Worm (Caenorhabditis elegans) whole organism, midembryonic: ENCODE measurements around the gene apx-1.

Experiments used
- T22C8.4 ChIP-seq: fragments of 200-800 bp; sonication (Bioruptor generic); IDR thresholded peaks from 2 replicates; pipeline ENCODE4 v1.3.6; 2022; ENCODE audit warnings: missing genetic modification characterization, missing compliant biosample characterization
- cog-1 ChIP-seq: sonication (generic microtip); optimal IDR thresholded peaks from 2 replicates; lab custom pipeline; 2016; ENCODE audit warnings: missing genetic modification characterization, missing compliant biosample characterization
- flt-1 ChIP-seq: fragments of 200-800 bp; sonication (Bioruptor generic); IDR thresholded peaks from 2 replicates; pipeline ENCODE4 v1.3.6; 2022; ENCODE audit warnings: missing genetic modification characterization, missing compliant biosample characterization
- klf-2 ChIP-seq: fragments of 200-800 bp; sonication (Bioruptor generic); conservative IDR thresholded peaks from 2 replicates; pipeline ENCODE4 v1.3.6; 2022; ENCODE audit warnings: missing genetic modification reagents, missing genetic modification characterization, missing compliant biosample characterization
- med-1 ChIP-seq: sonication (generic microtip); optimal IDR thresholded peaks from 2 replicates; lab custom pipeline; 2017; ENCODE audit warnings: missing genetic modification characterization, mild to moderate bottlenecking, missing compliant biosample characterization, antibody characterized with exemption, missing genetic modification reagents; ENCODE audit not compliant: insufficient read depth
- ref-1 ChIP-seq: fragments of 200-800 bp; sonication (Bioruptor generic); conservative IDR thresholded peaks from 2 replicates; pipeline ENCODE4 v1.3.6; 2022; ENCODE audit warnings: missing genetic modification reagents, missing genetic modification characterization, missing compliant biosample characterization
- tab-1 ChIP-seq: fragments of 200-800 bp; sonication (Bioruptor generic); IDR thresholded peaks from 2 replicates; pipeline ENCODE4 v1.3.6; 2022; ENCODE audit warnings: missing genetic modification characterization, missing compliant biosample characterization
- ztf-23 ChIP-seq: fragments of 200-800 bp; sonication (Bioruptor generic); IDR thresholded peaks from 2 replicates; pipeline ENCODE4 v1.3.6; 2022; ENCODE audit warnings: missing genetic modification reagents, missing genetic modification characterization, missing compliant biosample characterization
- ztf-29 ChIP-seq: fragments of 200-800 bp; sonication (Bioruptor generic); IDR thresholded peaks from 2 replicates; pipeline ENCODE4 v1.3.6; 2022; ENCODE audit warnings: missing genetic modification reagents, missing genetic modification characterization, missing compliant biosample characterization

apx-1 gene

DNA sequence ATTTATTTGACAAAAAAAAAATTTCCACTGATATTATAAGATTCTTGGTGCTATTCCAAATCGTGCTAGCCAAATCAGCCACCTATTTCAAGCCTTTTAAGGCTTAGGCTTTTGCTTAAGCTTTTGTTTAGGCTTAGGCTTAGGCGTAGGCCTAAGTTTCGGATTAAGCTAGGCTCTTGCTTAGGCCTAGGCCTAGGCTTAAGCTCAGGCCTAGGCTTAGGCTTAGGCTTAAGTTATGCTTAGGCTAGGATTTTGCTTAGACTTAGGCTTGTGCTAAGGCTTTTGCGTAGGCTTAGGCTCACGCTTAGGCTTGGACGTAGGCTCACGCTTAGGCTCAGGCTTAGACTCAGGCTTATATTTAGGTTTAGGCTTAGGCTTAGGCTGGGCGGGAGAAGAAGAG is 20.2 kb downstream of the apx-1 start:
- no peak for TF ChIP-seq med-1 (GFP tag; lab: Kevin White, UChicago)
- no peak for TF ChIP-seq flt-1 (GFP tag; lab: Robert Waterston, UW)
- TF ChIP-seq T22C8.4, result no peak
- TF ChIP-seq tab-1, result no peak
- no peak for TF ChIP-seq ztf-29 (GFP tag; lab: Robert Waterston, UW)
- no peak for TF ChIP-seq cog-1 (tag; lab: Kevin White, UChicago)
- no peak for TF ChIP-seq klf-2 (GFP tag; lab: Robert Waterston, UW)
- TF ChIP-seq ref-1, result no peak
- no peak for TF ChIP-seq ztf-23

DNA sequence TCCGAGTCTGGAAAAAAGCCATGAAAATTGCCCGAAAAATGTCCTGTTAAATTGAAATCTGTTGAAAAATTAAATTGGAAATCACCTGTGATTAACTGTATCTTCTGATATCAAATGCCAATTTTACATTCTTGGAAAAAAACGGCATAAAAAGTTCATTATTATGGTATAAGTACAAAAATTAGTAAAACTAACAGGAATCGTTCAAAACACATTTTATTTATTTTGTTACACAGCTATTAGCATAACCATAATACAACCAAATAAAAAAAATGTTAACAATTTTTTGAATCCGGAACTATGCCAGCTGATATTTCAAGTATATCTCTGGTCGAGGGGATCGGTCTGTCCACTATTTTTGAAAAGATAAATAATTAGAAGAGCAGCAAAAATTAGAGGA is 20.6 kb downstream of the apx-1 start, which contains the start of gene K08D9.10:
Gene K08D9.10, plus strand, starts transcription at position 301 of the 400 bp plus-strand sequence.
- TF ChIP-seq flt-1 (GFP tag; lab: Robert Waterston, UW) (no peak), ref-1 (no peak), klf-2 (GFP tag; lab: Robert Waterston, UW) (no peak), med-1 (GFP tag; lab: Kevin White, UChicago) (no peak), tab-1 (no peak), ztf-23 (no peak), cog-1 (tag; lab: Kevin White, UChicago) (no peak), ztf-29 (GFP tag; lab: Robert Waterston, UW) (no peak), T22C8.4 (no peak)

DNA sequence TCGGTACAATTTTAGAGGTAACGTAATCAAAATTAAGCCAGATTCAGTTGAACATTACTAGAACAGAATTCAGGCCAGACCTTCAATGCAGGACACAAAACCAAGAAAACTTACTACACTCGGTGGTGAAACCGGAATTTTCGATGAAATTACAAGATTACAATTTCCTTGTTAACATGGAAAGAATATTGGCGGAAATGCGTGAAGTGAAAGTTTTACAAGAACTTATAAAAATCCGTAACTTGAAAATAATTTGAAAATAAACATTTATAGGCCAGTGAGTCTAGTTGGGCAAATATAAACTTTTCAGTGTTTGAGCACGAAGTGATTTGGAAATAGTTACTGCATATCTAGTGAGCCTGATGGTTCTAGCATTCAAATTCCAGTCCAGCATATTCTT is 24.9 kb downstream of the apx-1 start, which contains the start of gene K08D9.6:
Gene K08D9.6, minus strand, starts transcription at position 101 of the 400 bp plus-strand sequence.
- TF ChIP-seq ref-1 (no peak), flt-1 (GFP tag; lab: Robert Waterston, UW) (no peak), tab-1 (no peak), T22C8.4 (no peak), klf-2 (GFP tag; lab: Robert Waterston, UW) (no peak), cog-1 (tag; lab: Kevin White, UChicago) (no peak), ztf-29 (GFP tag; lab: Robert Waterston, UW) (no peak)

DNA sequence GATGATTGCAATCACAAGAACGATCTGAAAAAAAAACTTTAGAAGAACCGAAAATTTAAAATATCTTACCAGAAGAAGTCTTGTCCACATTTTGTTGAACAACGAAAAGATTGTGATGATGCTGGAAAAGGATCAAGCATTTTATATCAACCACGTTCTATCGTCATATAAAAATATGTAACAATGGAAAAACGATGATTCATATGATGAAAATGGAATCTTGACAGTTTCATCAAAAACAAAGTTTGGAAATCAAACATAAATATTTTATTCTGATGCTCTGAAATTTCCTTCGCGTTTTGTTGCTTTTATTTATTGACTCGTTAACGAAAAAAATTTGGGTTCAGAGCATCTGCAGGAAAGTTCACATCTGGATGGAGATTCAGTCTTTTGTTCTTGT is 26.6 kb downstream of the apx-1 start, which contains the start of the genes K08D9.9 and str-16:
Gene K08D9.9, minus strand, starts transcription at position 101 of the 400 bp plus-strand sequence.
Gene str-16, plus strand, starts transcription at position 266 of the 400 bp plus-strand sequence.
- TF ChIP-seq T22C8.4 (no peak), med-1 (GFP tag; lab: Kevin White, UChicago) (no peak), ref-1 (no peak), ztf-23 (no peak), flt-1 (GFP tag; lab: Robert Waterston, UW) (no peak), cog-1 (tag; lab: Kevin White, UChicago) (no peak), ztf-29 (GFP tag; lab: Robert Waterston, UW) (no peak), tab-1 (no peak), klf-2 (GFP tag; lab: Robert Waterston, UW) (no peak)

DNA sequence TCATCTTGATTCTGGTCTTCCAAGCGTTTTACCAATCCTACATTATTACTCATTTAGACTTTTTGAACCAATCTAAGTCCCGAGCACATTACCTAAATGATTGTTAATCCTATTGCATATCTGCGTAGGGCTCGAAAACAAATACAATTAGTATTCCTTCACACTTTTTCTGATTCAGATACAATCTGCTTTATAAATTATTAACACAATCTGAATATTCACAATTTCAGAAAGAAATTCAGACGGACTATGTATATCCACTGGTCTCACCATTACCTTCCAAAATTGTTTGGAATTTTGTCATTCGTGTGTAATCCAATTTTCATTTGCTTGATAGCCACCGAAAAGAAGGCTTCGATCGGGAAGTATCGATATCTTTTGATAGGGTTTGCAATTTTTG is 31.2 kb downstream of the apx-1 start, which contains the start of gene srj-11:
Gene srj-11, plus strand, starts transcription at position 250 of the 400 bp plus-strand sequence.
- TF ChIP-seq klf-2 (GFP tag; lab: Robert Waterston, UW) (no peak), ref-1 (no peak), ztf-23 (no peak), med-1 (GFP tag; lab: Kevin White, UChicago) (no peak), tab-1 (no peak), cog-1 (tag; lab: Kevin White, UChicago) (no peak), ztf-29 (GFP tag; lab: Robert Waterston, UW) (no peak), flt-1 (GFP tag; lab: Robert Waterston, UW) (no peak), T22C8.4 (no peak)

DNA sequence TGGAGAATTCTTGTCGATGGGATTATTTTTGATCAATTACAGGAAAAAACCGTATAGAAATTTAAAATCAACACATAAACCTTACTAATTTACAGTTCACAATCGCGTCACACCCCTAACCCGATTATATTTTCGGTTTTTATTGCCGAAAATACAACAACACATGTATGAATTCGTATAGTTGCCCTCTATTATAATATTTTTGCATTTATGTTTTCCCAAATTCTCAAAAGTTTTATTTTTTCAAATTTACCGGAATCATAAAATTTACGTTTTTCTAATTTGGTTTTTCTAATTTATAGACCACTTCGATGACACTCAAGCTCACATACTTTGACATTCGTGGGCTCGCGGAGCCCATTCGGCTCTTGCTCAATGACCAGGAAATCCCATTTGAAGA is 33.0 kb downstream of the apx-1 start, which contains the start of gene gst-23:
Gene gst-23, plus strand, starts transcription at position 301 of the 400 bp plus-strand sequence.
- TF ChIP-seq ref-1, result no peak
- TF ChIP-seq ztf-23, result no peak
- TF ChIP-seq cog-1 (tag; lab: Kevin White, UChicago), result no peak
- TF ChIP-seq flt-1 (GFP tag; lab: Robert Waterston, UW), result no peak
- TF ChIP-seq ztf-29 (GFP tag; lab: Robert Waterston, UW), result no peak
- no peak for TF ChIP-seq klf-2 (GFP tag; lab: Robert Waterston, UW)
- TF ChIP-seq med-1 (GFP tag; lab: Kevin White, UChicago), result no peak
- TF ChIP-seq tab-1, result no peak
- TF ChIP-seq T22C8.4, result no peak

DNA sequence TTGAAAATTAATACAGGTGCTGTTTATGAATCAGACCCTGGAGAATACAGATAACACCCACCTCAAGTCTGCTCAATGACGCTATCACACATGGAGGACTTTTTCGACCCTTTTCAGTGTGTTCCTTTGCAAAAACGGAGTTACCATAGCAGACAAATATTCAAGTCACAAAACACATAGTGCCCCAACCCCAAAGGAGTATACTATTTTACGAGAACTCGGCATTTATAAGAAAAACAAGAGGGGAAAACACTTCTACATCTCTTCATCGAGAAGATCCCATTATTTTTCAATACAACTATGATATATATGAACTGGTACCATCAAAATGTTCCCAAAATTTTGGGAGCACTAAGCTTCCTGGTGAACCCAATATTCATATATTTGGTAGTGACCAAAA is 34.7 kb downstream of the apx-1 start, which contains the start of gene srj-7:
Gene srj-7, plus strand, starts transcription at position 301 of the 400 bp plus-strand sequence.
- no peak for TF ChIP-seq klf-2 (GFP tag; lab: Robert Waterston, UW)
- no peak for TF ChIP-seq flt-1 (GFP tag; lab: Robert Waterston, UW)
- no peak for TF ChIP-seq ref-1
- no peak for TF ChIP-seq ztf-29 (GFP tag; lab: Robert Waterston, UW)
- no peak for TF ChIP-seq cog-1 (tag; lab: Kevin White, UChicago)
- TF ChIP-seq tab-1, result no peak
- TF ChIP-seq med-1 (GFP tag; lab: Kevin White, UChicago), result no peak
- TF ChIP-seq T22C8.4, result no peak

DNA sequence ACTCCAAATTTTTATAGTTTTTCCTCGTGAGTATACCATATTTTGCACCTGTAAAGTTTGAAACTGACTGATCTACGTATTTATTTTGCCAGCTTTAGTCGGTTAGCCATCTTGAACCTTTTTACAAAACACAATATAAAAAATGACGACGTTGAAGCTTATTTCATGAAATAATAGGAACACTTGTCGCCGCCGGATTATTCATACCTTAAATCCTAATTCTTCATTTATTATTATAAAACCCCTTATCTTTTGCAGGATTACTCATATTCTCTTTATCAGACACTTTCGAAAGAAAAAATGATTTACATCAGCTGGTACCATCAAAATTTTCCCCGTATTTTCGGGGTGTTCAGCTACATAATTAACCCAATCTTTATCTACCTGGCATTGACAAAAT is 37.5 kb downstream of the apx-1 start, which contains the start of gene srj-8:
Gene srj-8, plus strand, starts transcription at position 301 of the 400 bp plus-strand sequence.
- TF ChIP-seq tab-1 (no peak), T22C8.4 (no peak), klf-2 (GFP tag; lab: Robert Waterston, UW) (no peak), ztf-23 (no peak), ref-1 (no peak), cog-1 (tag; lab: Kevin White, UChicago) (no peak), med-1 (GFP tag; lab: Kevin White, UChicago) (no peak), flt-1 (GFP tag; lab: Robert Waterston, UW) (no peak), ztf-29 (GFP tag; lab: Robert Waterston, UW) (no peak)

DNA sequence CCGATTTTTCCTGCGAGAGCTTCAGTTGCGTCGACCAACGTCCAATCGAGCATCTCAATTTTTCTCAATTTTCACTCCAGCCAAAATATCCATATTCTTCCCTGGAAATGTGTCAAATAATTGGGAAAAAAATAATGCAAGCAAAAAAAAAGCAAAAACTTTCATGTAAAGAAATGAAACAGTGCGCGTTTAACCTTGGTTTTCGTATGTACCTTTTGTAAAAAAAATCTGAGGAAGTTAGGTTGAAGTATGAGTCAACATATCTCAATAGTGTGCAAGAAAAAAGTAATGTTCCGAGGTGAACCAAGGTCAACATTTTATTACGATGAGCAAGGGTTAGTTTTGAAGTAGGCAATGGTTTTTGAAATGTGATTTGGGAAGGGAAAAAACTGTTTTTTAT is 40.2 kb downstream of the apx-1 start, which contains the start of gene T28A11.13:
Gene T28A11.13, minus strand, starts transcription at position 101 of the 400 bp plus-strand sequence.
- no peak for TF ChIP-seq klf-2 (GFP tag; lab: Robert Waterston, UW)
- no peak for TF ChIP-seq ztf-29 (GFP tag; lab: Robert Waterston, UW)
- TF ChIP-seq tab-1, result no peak
- no peak for TF ChIP-seq med-1 (GFP tag; lab: Kevin White, UChicago)
- no peak for TF ChIP-seq cog-1 (tag; lab: Kevin White, UChicago)
- no peak for TF ChIP-seq ztf-23
- TF ChIP-seq ref-1, result no peak
- TF ChIP-seq flt-1 (GFP tag; lab: Robert Waterston, UW), result no peak
- TF ChIP-seq T22C8.4, result no peak
